Worm (Caenorhabditis elegans): ENCODE measurements around the gene hmgr-1.

ce11 chrIII:7314473-7314872 is 44.8 kb upstream of the hmgr-1 start:
- TF ChIP-seq efl-3 (GFP tag; optimal IDR thresholded peaks at IDR 0.05) = no peak
- no peak for TF ChIP-seq fkh-10 (GFP tag; optimal IDR thresholded peaks at IDR 0.05)
- no peak for TF ChIP-seq zip-4 (GFP tag; optimal IDR thresholded peaks at IDR 0.05)
- TF ChIP-seq skn-1 (tag; optimal IDR thresholded peaks at IDR 0.05) = no peak
- TF ChIP-seq unc-62 (GFP tag; optimal IDR thresholded peaks at IDR 0.05) = no peak
- no peak for TF ChIP-seq nhr-47 (tag; optimal IDR thresholded peaks at IDR 0.05)
- no peak for TF ChIP-seq dpl-1 (GFP tag; optimal IDR thresholded peaks at IDR 0.05)
- TF ChIP-seq C34B4.2 (tag; optimal IDR thresholded peaks at IDR 0.05) = no peak
- no peak for TF ChIP-seq sox-4 (tag; optimal IDR thresholded peaks at IDR 0.05)
- TF ChIP-seq snpc-4 (tag; optimal IDR thresholded peaks at IDR 0.05) = no peak
- no peak for TF ChIP-seq ceh-82 (tag; optimal IDR thresholded peaks at IDR 0.05)
- no peak for TF ChIP-seq ces-1 (GFP tag; optimal IDR thresholded peaks at IDR 0.05)
- TF ChIP-seq lir-3 (tag; optimal IDR thresholded peaks at IDR 0.05; ENCODE audit: poor library complexity) = no peak
